Worm (Caenorhabditis elegans) whole organism, L4 larva: Measurements from ENCODE around the gene acp-3.

ENCODE experiments used
- T26A8.4 ChIP-seq: fragments of 200-800 bp; sonication (Bioruptor generic); IDR thresholded peaks from 2 replicates; pipeline ENCODE4 v1.3.6; 2022; ENCODE audit warnings: missing genetic modification characterization, missing compliant biosample characterization
- ZK546.5 ChIP-seq, 2 experiments: sonication (generic microtip); optimal IDR thresholded peaks; 2 replicates each; lab custom pipeline; 2017; ENCODE audit warnings: missing biosample characterization in 2 of 2, missing genetic modification characterization in 2 of 2
- aly-2 ChIP-seq: sonication (generic microtip); optimal IDR thresholded peaks from 2 replicates; lab custom pipeline; 2018; ENCODE audit warnings: missing biosample characterization, missing genetic modification characterization
- arid-1 ChIP-seq: fragments of 200-800 bp; sonication (Bioruptor generic); conservative IDR thresholded peaks from 2 replicates; pipeline ENCODE4 v1.3.6; 2022; ENCODE audit warnings: missing genetic modification reagents, missing genetic modification characterization, missing compliant biosample characterization
- attf-4 ChIP-seq: sonication (generic microtip); optimal IDR thresholded peaks from 3 replicates; lab custom pipeline; 2017; ENCODE audit warnings: missing biosample characterization, missing genetic modification characterization
- ceh-44 ChIP-seq: fragments of 200-800 bp; sonication (Bioruptor generic); IDR thresholded peaks from 2 replicates; pipeline ENCODE4 v1.3.6; 2022; ENCODE audit warnings: missing genetic modification reagents, missing genetic modification characterization, missing compliant biosample characterization
- ces-1 ChIP-seq: fragments of 150-350 bp; sonication (generic microtip); optimal IDR thresholded peaks from 4 replicates; lab custom pipeline; 2014; ENCODE audit warnings: missing biosample characterization, missing genetic modification reagents, missing genetic modification characterization
- ctbp-1 ChIP-seq: fragments of 200-800 bp; sonication (Bioruptor generic); IDR thresholded peaks from 2 replicates; pipeline ENCODE4 v1.3.6; 2022; ENCODE audit warnings: missing genetic modification reagents, missing genetic modification characterization, missing compliant biosample characterization
- daf-16 ChIP-seq, 3 experiments: sonication (generic microtip); optimal IDR thresholded peaks; 2 replicates each; lab custom pipeline; 2016 to 2017; ENCODE audit warnings: missing genetic modification characterization in 3 of 3, missing genetic modification reagents in 3 of 3, mild to moderate bottlenecking in 2 of 3, missing compliant biosample characterization in 2 of 3, missing biosample characterization in 1 of 3, moderate library complexity in 1 of 3
- dmd-6 ChIP-seq: fragments of 200-800 bp; sonication (Bioruptor generic); IDR thresholded peaks from 2 replicates; pipeline ENCODE4 v1.3.6; 2022; ENCODE audit warnings: missing genetic modification reagents, missing genetic modification characterization, missing compliant biosample characterization
- duxl-1 ChIP-seq: sonication (generic microtip); optimal IDR thresholded peaks from 2 replicates; lab custom pipeline; 2016; ENCODE audit warnings: mild to moderate bottlenecking, missing genetic modification characterization, moderate library complexity, missing compliant biosample characterization; ENCODE audit not compliant: poor library complexity
- dve-1 ChIP-seq: sonication (generic microtip); optimal IDR thresholded peaks from 2 replicates; lab custom pipeline; 2017; ENCODE audit warnings: antibody characterized with exemption, mild to moderate bottlenecking, missing genetic modification characterization, missing compliant biosample characterization; ENCODE audit not compliant: insufficient read depth
- fos-1 ChIP-seq: fragments of 150-350 bp; optimal IDR thresholded peaks from 2 replicates; lab custom pipeline; 2014; ENCODE audit warnings: missing biosample characterization, missing genetic modification characterization
- hif-1 ChIP-seq, 2 experiments: sonication (generic microtip); optimal IDR thresholded peaks; 2 replicates each; lab custom pipeline; 2016 to 2017; ENCODE audit warnings: missing compliant biosample characterization in 2 of 2, missing genetic modification characterization in 2 of 2, missing genetic modification reagents in 2 of 2, missing genotype in 2 of 2, mild to moderate bottlenecking in 1 of 2
- hlh-11 ChIP-seq: fragments of 200-800 bp; sonication (Bioruptor generic); optimal IDR thresholded peaks from 2 replicates; lab custom pipeline; 2018; ENCODE audit warnings: mild to moderate bottlenecking, missing genetic modification characterization, missing compliant biosample characterization
- hlh-30 ChIP-seq: sonication (generic microtip); optimal IDR thresholded peaks from 2 replicates; lab custom pipeline; 2017; ENCODE audit warnings: antibody characterized with exemption, mild to moderate bottlenecking, missing genetic modification characterization, missing compliant biosample characterization; ENCODE audit not compliant: insufficient read depth
- jun-1 ChIP-seq: fragments of 150-350 bp; optimal IDR thresholded peaks from 2 replicates; lab custom pipeline; 2014; ENCODE audit warnings: missing biosample characterization, missing genetic modification reagents, missing genetic modification characterization
- lin-1 ChIP-seq: fragments of 200-800 bp; sonication (Bioruptor generic); IDR thresholded peaks from 2 replicates; pipeline ENCODE4 v1.3.6; 2022; ENCODE audit warnings: missing genetic modification reagents, missing genetic modification characterization, missing compliant biosample characterization
- lsy-2 ChIP-seq, 2 experiments: fragments of 150-350 bp in 1 of 2; sonication (generic microtip) in 1 of 2; optimal IDR thresholded peaks; 2 replicates each; lab custom pipeline; 2014 to 2017; ENCODE audit warnings: missing biosample characterization in 2 of 2, missing genetic modification characterization in 2 of 2
- mdt-29 ChIP-seq: fragments of 200-800 bp; sonication (Bioruptor generic); IDR thresholded peaks from 2 replicates; pipeline ENCODE4 v1.3.6; 2022; ENCODE audit warnings: missing genetic modification reagents, missing genetic modification characterization, missing compliant biosample characterization
- mes-2 ChIP-seq: sonication (generic microtip); optimal IDR thresholded peaks from 2 replicates; lab custom pipeline; 2016; ENCODE audit warnings: missing genotype, mild to moderate bottlenecking, missing genetic modification characterization, missing compliant biosample characterization; ENCODE audit not compliant: poor library complexity, severe bottlenecking
- mxl-3 ChIP-seq: fragments of 200-800 bp; sonication (Bioruptor generic); optimal IDR thresholded peaks from 2 replicates; lab custom pipeline; 2018; ENCODE audit warnings: mild to moderate bottlenecking, missing genetic modification characterization, missing compliant biosample characterization
- nhr-102 ChIP-seq: sonication (generic microtip); optimal IDR thresholded peaks from 2 replicates; lab custom pipeline; 2016; ENCODE audit warnings: mild to moderate bottlenecking, missing genetic modification characterization, moderate library complexity, missing compliant biosample characterization
- nhr-25 ChIP-seq: sonication (generic microtip); optimal IDR thresholded peaks from 2 replicates; lab custom pipeline; 2017; ENCODE audit warnings: missing genetic modification characterization, mild to moderate bottlenecking, missing compliant biosample characterization, antibody characterized with exemption, moderate library complexity, borderline replicate concordance; ENCODE audit not compliant: insufficient read depth
- nhr-28 ChIP-seq: fragments of 150-350 bp; optimal IDR thresholded peaks from 2 replicates; lab custom pipeline; 2014; ENCODE audit warnings: missing biosample characterization, missing genetic modification characterization
- nhr-41 ChIP-seq: fragments of 200-800 bp; sonication (Bioruptor generic); IDR thresholded peaks from 2 replicates; pipeline ENCODE4 v1.3.6; 2022; ENCODE audit warnings: missing genetic modification reagents, missing genetic modification characterization, missing compliant biosample characterization
- nhr-48 ChIP-seq: sonication (generic microtip); optimal IDR thresholded peaks from 2 replicates; lab custom pipeline; 2016; ENCODE audit warnings: mild to moderate bottlenecking, missing genetic modification characterization, missing compliant biosample characterization
- nhr-6 ChIP-seq: fragments of 150-350 bp; optimal IDR thresholded peaks from 2 replicates; lab custom pipeline; 2014; ENCODE audit warnings: missing biosample characterization, missing genetic modification characterization
- nhr-77 ChIP-seq: fragments of 150-350 bp; optimal IDR thresholded peaks from 2 replicates; lab custom pipeline; 2014; ENCODE audit warnings: missing biosample characterization, missing genetic modification characterization
- php-3 ChIP-seq: fragments of 200-800 bp; sonication (Bioruptor generic); IDR thresholded peaks from 2 replicates; pipeline ENCODE4 v1.3.6; 2022; ENCODE audit warnings: missing genetic modification reagents, missing genetic modification characterization, missing compliant biosample characterization
- pqm-1 ChIP-seq: sonication (generic microtip); optimal IDR thresholded peaks from 2 replicates; lab custom pipeline; 2017; ENCODE audit warnings: missing biosample characterization, missing genetic modification characterization
- spr-3 ChIP-seq: fragments of 200-800 bp; sonication (Bioruptor generic); optimal IDR thresholded peaks from 2 replicates; lab custom pipeline; 2018; ENCODE audit warnings: mild to moderate bottlenecking, missing genetic modification characterization, missing compliant biosample characterization
- tra-1 ChIP-seq: fragments of 200-800 bp; sonication (Bioruptor generic); IDR thresholded peaks from 2 replicates; pipeline ENCODE4 v1.3.6; 2022; ENCODE audit warnings: missing genetic modification reagents, missing genetic modification characterization, missing compliant biosample characterization
- unc-62 ChIP-seq, 3 experiments: fragments of 150-350 bp in 1 of 3; sonication (generic microtip); optimal IDR thresholded peaks in 2 of 3; peaks in 1 of 3; 1 replicate in 1 of 3; 2 replicates in 2 of 3; lab custom pipeline; 2014 to 2017; ENCODE audit warnings: missing biosample characterization in 3 of 3, missing genetic modification characterization in 3 of 3, missing genetic modification reagents in 3 of 3, missing genotype in 1 of 3
- vab-7 ChIP-seq: fragments of 200-800 bp; sonication (Bioruptor generic); IDR thresholded peaks from 2 replicates; pipeline ENCODE4 v1.3.6; 2022; ENCODE audit warnings: missing genetic modification reagents, missing genetic modification characterization, missing compliant biosample characterization

The acp-3 gene

DNA sequence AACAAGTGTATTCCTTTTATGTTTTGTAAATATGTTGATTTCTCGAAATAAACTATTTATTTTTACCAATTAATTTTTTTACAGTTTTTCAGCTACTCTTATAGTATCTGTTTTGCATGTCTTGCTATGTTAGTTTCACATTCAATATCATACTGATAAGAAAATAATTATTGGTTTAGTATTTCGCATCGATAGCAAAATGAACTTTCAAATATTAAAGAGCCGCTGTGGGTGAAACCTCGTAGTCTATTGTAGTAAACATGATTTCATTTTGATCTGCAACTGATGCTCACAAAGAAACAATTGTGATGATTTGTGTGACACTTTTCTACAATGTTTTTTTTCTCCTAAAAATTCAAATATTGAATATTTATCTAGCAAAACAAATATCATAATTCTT is 44.7 kb downstream of the acp-3 start (continued):
- TF ChIP-seq spr-3 (GFP tag; lab: Kevin White, UChicago) (no peak), ces-1 (GFP tag; lab: Kevin White, UChicago) (no peak), ZK546.5 (tag; optimal IDR thresholded peaks at IDR 0.05; lab: Kevin White, UChicago) (no peak), ctbp-1 (GFP tag; lab: Robert Waterston, UW) (no peak), duxl-1 (no peak), T26A8.4 (no peak), daf-16 (GFP tag; optimal IDR thresholded peaks at IDR 0.05; lab: Kevin White, UChicago) (no peak), daf-16 (tag; optimal IDR thresholded peaks at IDR 0.05; lab: Kevin White, UChicago) (peak; percentile 37), hlh-30 (tag; lab: Kevin White, UChicago) (no peak)

ce11 chrII:8390751-8391150 is 46.2 kb downstream of the acp-3 start, which contains the start of gene F49E12.10:
F49E12.10 (plus strand) TSS chrII:8391051.
- TF ChIP-seq nhr-28 (peak; percentile 8), arid-1 (GFP tag; lab: Robert Waterston, UW) (no peak), aly-2 (tag; lab: Kevin White, UChicago) (no peak), pqm-1 (peak; percentile 25), dmd-6 (GFP tag; lab: Robert Waterston, UW) (peak; percentile 38; the same call in 1 of the 2 replicates), hlh-11 (tag; lab: Kevin White, UChicago) (no peak)

DNA sequence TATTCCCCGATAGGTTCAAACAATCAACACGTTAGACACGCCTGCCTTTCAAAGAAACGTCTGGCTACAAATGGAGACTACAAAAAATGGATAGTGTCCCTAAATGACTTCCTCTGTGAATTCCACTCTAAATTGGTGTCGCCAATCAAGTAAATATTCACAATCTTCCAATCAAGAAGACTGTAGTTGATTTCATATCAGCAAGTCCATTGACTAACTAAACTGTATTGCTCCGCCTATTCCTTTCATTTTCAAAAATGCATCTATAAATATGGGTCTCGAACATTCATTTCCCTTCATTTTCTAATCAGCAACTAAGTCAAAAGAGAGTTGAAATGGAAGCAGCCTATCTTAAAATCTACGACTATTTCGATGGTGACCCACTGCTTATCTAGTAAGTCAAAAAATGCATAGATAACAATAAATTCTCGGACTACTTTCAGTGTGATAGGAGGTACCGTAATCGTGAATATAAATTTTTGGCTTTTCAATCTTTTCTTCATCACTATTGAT is 48.9 kb downstream of the acp-3 start, which contains the start of gene drd-1:
TSS of gene drd-1 (plus strand) at position 51 of the 513 bp plus-strand sequence.
- peak; percentile 58; the same call in 1 of the 2 replicates for TF ChIP-seq php-3 (GFP tag; lab: Robert Waterston, UW)
- peak; percentile 71 for TF ChIP-seq dve-1 (tag; lab: Kevin White, UChicago)
- peak; percentile 56 for TF ChIP-seq nhr-48 (tag; lab: Kevin White, UChicago)
- peak; percentile 60; the same call in 1 of the 2 replicates for TF ChIP-seq lin-1 (GFP tag; lab: Robert Waterston, UW)
- TF ChIP-seq unc-62 (GFP tag; optimal IDR thresholded peaks at IDR 0.05 in 1 of 2; lab: Kevin White, UChicago) = peak in 1 of 2 experiments; percentile 84
- TF ChIP-seq unc-62 (tag; optimal IDR thresholded peaks at IDR 0.05; lab: Kevin White, UChicago) = no peak
- TF ChIP-seq vab-7 (GFP tag; lab: Robert Waterston, UW) = no peak
- no peak for TF ChIP-seq mdt-29 (GFP tag; lab: Robert Waterston, UW)
- peak; percentile 33 for TF ChIP-seq nhr-102 (tag; lab: Kevin White, UChicago)
- TF ChIP-seq mes-2 (tag; lab: Kevin White, UChicago) = no peak
- TF ChIP-seq tra-1 (GFP tag; lab: Robert Waterston, UW) = 0 out of 2 replicates have a peak, but pooled peaks have one; percentile 16
- TF ChIP-seq hif-1 (tag; optimal IDR thresholded peaks at IDR 0.05; lab: Kevin White, UChicago) = no peak
- TF ChIP-seq dmd-6 (GFP tag; lab: Robert Waterston, UW) = peak; percentile 92
- TF ChIP-seq mxl-3 (GFP tag; lab: Kevin White, UChicago) = peak; percentile 11
- TF ChIP-seq ceh-44 (GFP tag; lab: Robert Waterston, UW) = no peak
- peak in 1 of 2 experiments; percentile 38 for TF ChIP-seq lsy-2 (tag; optimal IDR thresholded peaks at IDR 0.05; lab: Kevin White, UChicago)
- no peak for TF ChIP-seq daf-16 (GFP tag; optimal IDR thresholded peaks at IDR 0.05; lab: Kevin White, UChicago)
- peak; percentile 61 for TF ChIP-seq daf-16 (tag; optimal IDR thresholded peaks at IDR 0.05; lab: Kevin White, UChicago)
- TF ChIP-seq hlh-11 (tag; lab: Kevin White, UChicago) = peak; percentile 84
- no peak for TF ChIP-seq nhr-6 (tag; lab: Kevin White, UChicago)
- peak; percentile 72 for TF ChIP-seq nhr-77 (tag; lab: Kevin White, UChicago)
- TF ChIP-seq ces-1 (GFP tag; lab: Kevin White, UChicago) = no peak
- TF ChIP-seq fos-1 (tag; lab: Kevin White, UChicago) = peak; percentile 37
- no peak for TF ChIP-seq attf-4 (tag; lab: Kevin White, UChicago)
- TF ChIP-seq jun-1 (tag; lab: Kevin White, UChicago) = peak; percentile 37
- TF ChIP-seq pqm-1 = peak; percentile 99
- TF ChIP-seq nhr-41 (GFP tag; lab: Robert Waterston, UW) = peak; percentile 42; the same call in 1 of the 2 replicates
- no peak for TF ChIP-seq nhr-25 (tag; lab: Kevin White, UChicago)
- TF ChIP-seq nhr-28 = peak; percentile 92
- TF ChIP-seq, all 104 proteins: peak for 18
